Worm (Caenorhabditis elegans) whole organism, midembryonic: ENCODE data around the gene F16G10.9.

Experiments
- T22C8.4 ChIP-seq: fragments of 200-800 bp; sonication (Bioruptor generic); IDR thresholded peaks from 2 replicates; pipeline ENCODE4 v1.3.6; 2022; ENCODE audit warnings: missing genetic modification characterization, missing compliant biosample characterization
- cog-1 ChIP-seq: sonication (generic microtip); optimal IDR thresholded peaks from 2 replicates; lab custom pipeline; 2016; ENCODE audit warnings: missing genetic modification characterization, missing compliant biosample characterization
- flt-1 ChIP-seq: fragments of 200-800 bp; sonication (Bioruptor generic); IDR thresholded peaks from 2 replicates; pipeline ENCODE4 v1.3.6; 2022; ENCODE audit warnings: missing genetic modification characterization, missing compliant biosample characterization
- klf-2 ChIP-seq: fragments of 200-800 bp; sonication (Bioruptor generic); conservative IDR thresholded peaks from 2 replicates; pipeline ENCODE4 v1.3.6; 2022; ENCODE audit warnings: missing genetic modification reagents, missing genetic modification characterization, missing compliant biosample characterization
- med-1 ChIP-seq: sonication (generic microtip); optimal IDR thresholded peaks from 2 replicates; lab custom pipeline; 2017; ENCODE audit warnings: missing genetic modification characterization, mild to moderate bottlenecking, missing compliant biosample characterization, antibody characterized with exemption, missing genetic modification reagents; ENCODE audit not compliant: insufficient read depth
- ref-1 ChIP-seq: fragments of 200-800 bp; sonication (Bioruptor generic); conservative IDR thresholded peaks from 2 replicates; pipeline ENCODE4 v1.3.6; 2022; ENCODE audit warnings: missing genetic modification reagents, missing genetic modification characterization, missing compliant biosample characterization
- tab-1 ChIP-seq: fragments of 200-800 bp; sonication (Bioruptor generic); IDR thresholded peaks from 2 replicates; pipeline ENCODE4 v1.3.6; 2022; ENCODE audit warnings: missing genetic modification characterization, missing compliant biosample characterization
- ztf-23 ChIP-seq: fragments of 200-800 bp; sonication (Bioruptor generic); IDR thresholded peaks from 2 replicates; pipeline ENCODE4 v1.3.6; 2022; ENCODE audit warnings: missing genetic modification reagents, missing genetic modification characterization, missing compliant biosample characterization
- ztf-29 ChIP-seq: fragments of 200-800 bp; sonication (Bioruptor generic); IDR thresholded peaks from 2 replicates; pipeline ENCODE4 v1.3.6; 2022; ENCODE audit warnings: missing genetic modification reagents, missing genetic modification characterization, missing compliant biosample characterization

DNA sequence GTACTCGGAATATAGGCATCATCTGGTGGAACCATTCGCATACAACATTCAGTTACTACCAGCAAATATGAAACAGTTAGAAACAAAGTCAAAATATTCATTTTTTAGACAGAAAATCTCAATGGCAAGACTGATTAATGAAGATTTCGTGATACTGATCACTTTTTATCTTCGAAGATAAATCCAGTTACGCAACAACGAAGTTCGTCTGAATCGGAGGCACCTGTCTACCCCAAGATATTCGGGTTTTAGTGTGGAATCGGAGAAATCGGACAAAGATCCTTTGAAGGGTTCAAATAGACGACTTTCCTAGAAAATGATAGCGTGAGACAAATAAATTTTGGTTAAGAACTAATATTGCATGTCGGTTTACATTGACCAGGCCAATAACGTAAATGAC lies 10.5 kb upstream of the F16G10.9 start, which contains the start of gene F16G10.13:
- TF ChIP-seq ztf-29 (GFP tag; lab: Robert Waterston, UW) (no peak), flt-1 (GFP tag; lab: Robert Waterston, UW) (no peak), med-1 (GFP tag; lab: Kevin White, UChicago) (no peak), klf-2 (GFP tag; lab: Robert Waterston, UW) (no peak), T22C8.4 (GFP tag; lab: Robert Waterston, UW) (no peak), ztf-23 (GFP tag; lab: Robert Waterston, UW) (no peak), tab-1 (GFP tag; lab: Robert Waterston, UW) (no peak), ref-1 (GFP tag; lab: Robert Waterston, UW) (no peak), cog-1 (tag; lab: Kevin White, UChicago) (no peak)
